Fruit fly (Drosophila melanogaster): ENCODE measurements around the gene CG31145.

The CG31145 gene

DNA sequence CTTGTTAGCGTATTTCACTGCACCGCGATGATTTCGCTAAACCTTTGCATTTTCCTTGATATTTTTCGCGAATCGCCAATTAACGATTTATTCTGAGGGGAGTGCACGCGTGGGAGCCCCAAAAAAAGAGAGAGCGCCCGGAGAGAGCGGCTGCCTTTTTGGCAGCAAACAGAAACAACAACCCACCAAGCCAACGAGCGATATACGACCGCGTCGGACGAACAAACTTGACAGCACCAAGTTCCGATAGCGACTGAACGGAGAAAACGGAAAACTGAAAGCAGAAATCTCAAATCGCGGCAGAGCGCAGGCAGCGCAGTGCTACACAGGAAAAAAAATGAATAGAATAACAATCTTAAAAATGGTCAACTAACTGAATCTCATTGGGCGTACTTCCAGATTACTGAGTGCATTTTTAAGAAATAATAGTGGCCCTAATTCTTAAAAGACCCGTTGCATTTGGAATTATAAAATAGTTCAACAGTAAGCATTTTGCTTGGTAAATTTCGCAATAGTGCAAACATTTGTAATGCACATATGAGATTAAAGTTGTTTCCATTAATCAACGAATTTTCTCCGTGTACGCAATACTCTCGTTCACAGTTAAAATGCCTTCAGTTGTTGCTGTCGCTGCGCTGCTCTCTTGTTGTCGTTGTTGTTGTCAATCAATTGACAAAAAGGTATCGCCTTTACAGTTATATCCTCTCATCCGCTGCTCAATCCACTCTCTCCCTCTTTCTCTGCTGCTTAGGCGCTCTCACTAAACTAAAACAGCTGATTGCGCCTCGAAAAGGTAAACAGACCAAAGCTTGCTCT lies at the start of gene CG31145 (continued):
- TF ChIP-seq gt (GFP tag; IDR thresholded peaks at IDR 0.05) (peak; percentile 97), CG9437 (GFP tag; optimal IDR thresholded peaks at IDR 0.05) (peak; percentile 97), psq (GFP tag; optimal IDR thresholded peaks at IDR 0.05) (peak; percentile 97), CG7963 (GFP tag; IDR thresholded peaks at IDR 0.05; ENCODE audit: partially characterized antibody) (0 out of 3 replicates have a peak, but pooled peaks have one; percentile 47), tap (tag; optimal IDR thresholded peaks at IDR 0.05) (peak; percentile 99), ewg (GFP tag; optimal IDR thresholded peaks at IDR 0.05) (peak; percentile 99), CG14050 (GFP tag; IDR thresholded peaks at IDR 0.05) (peak; percentile 99), CG6272 (GFP tag; IDR thresholded peaks at IDR 0.05) (peak; percentile 98), emc (GFP tag; optimal IDR thresholded peaks at IDR 0.05) (peak; percentile 99), CHES-1-like (GFP tag; optimal IDR thresholded peaks at IDR 0.05) (peak; percentile 100), Camta (GFP tag; optimal IDR thresholded peaks at IDR 0.05) (peak; percentile 100), mirr (GFP tag; optimal IDR thresholded peaks at IDR 0.05) (peak; percentile 97), Gug (GFP tag; IDR thresholded peaks at IDR 0.05) (peak; percentile 98), sens-2 (GFP tag; IDR thresholded peaks at IDR 0.05) (peak; percentile 95), crc (GFP tag; optimal IDR thresholded peaks at IDR 0.05) (peak; percentile 99), CG12659 (GFP tag; optimal IDR thresholded peaks at IDR 0.05) (peak; percentile 100), CG15601 (tag; optimal IDR thresholded peaks at IDR 0.05) (peak; percentile 98), pum (GFP tag; optimal IDR thresholded peaks at IDR 0.05) (peak; percentile 100), CG16863 (GFP tag; optimal IDR thresholded peaks at IDR 0.05) (peak; percentile 99), Hmr (GFP tag; optimal IDR thresholded peaks at IDR 0.05) (peak; percentile 100), ken (GFP tag; IDR thresholded peaks at IDR 0.05) (peak; percentile 99), Ets97D (GFP tag; optimal IDR thresholded peaks at IDR 0.05) (peak; percentile 95), gsb-n (tag; optimal IDR thresholded peaks at IDR 0.05) (peak; percentile 98), zen2 (GFP tag; IDR thresholded peaks at IDR 0.05; ENCODE audit: partially characterized antibody) (no peak), CG8765 (GFP tag; IDR thresholded peaks at IDR 0.05) (peak; percentile 93), stc (GFP tag; IDR thresholded peaks at IDR 0.05) (peak; percentile 99), Dbx (GFP tag; IDR thresholded peaks at IDR 0.05) (peak; percentile 99), CG8281 (tag; optimal IDR thresholded peaks at IDR 0.05) (peak; percentile 95), seq (GFP tag; IDR thresholded peaks at IDR 0.05) (peak; percentile 99), dan (GFP tag; IDR thresholded peaks at IDR 0.05) (peak; percentile 89), CG10959 (GFP tag; IDR thresholded peaks at IDR 0.05) (peak; percentile 95), Taf1 (GFP tag; IDR thresholded peaks at IDR 0.05) (peak; percentile 97), CG12219 (GFP tag; optimal IDR thresholded peaks at IDR 0.05) (peak; percentile 99), CG3838 (GFP tag; optimal IDR thresholded peaks at IDR 0.05) (peak; percentile 96), chif (GFP tag; optimal IDR thresholded peaks at IDR 0.05) (peak; percentile 99), Hand (GFP tag; optimal IDR thresholded peaks at IDR 0.05) (peak; percentile 99), ttk (GFP tag; IDR thresholded peaks at IDR 0.05) (peak; percentile 99), esg (GFP tag; conservative IDR thresholded peaks at IDR 0.05) (peak; percentile 99), dati (GFP tag; IDR thresholded peaks at IDR 0.05) (peak; percentile 94), CG3407 (GFP tag; optimal IDR thresholded peaks at IDR 0.05) (peak; percentile 99), CG18476 (GFP tag; optimal IDR thresholded peaks at IDR 0.05) (peak; percentile 99), CG10147 (GFP tag; optimal IDR thresholded peaks at IDR 0.05) (peak; percentile 99), ro (GFP tag; IDR thresholded peaks at IDR 0.05) (peak; percentile 97), Bdp1 (GFP tag; optimal IDR thresholded peaks at IDR 0.05) (peak; percentile 96), hbn (GFP tag; IDR thresholded peaks at IDR 0.05; ENCODE audit: partially characterized antibody) (no peak; the same call in 1 of the 2 replicates), Atf-2 (GFP tag; optimal IDR thresholded peaks at IDR 0.05) (peak; percentile 100), Max (GFP tag; optimal IDR thresholded peaks at IDR 0.05) (peak; percentile 100), zf30C (GFP tag; optimal IDR thresholded peaks at IDR 0.05) (peak; percentile 95), CrebB (tag; optimal IDR thresholded peaks at IDR 0.05) (peak; percentile 98)

All from whole organism, embryonic.